Worm (Caenorhabditis elegans) whole organism, L4 larva: ENCODE measurements around the gene F09E5.8.

Experiments
- D1046.2 ChIP-seq: fragments of 200-800 bp; sonication (Bioruptor generic); IDR thresholded peaks from 2 replicates; pipeline ENCODE4 v1.3.6; 2022; ENCODE audit warnings: missing genetic modification characterization, missing compliant biosample characterization
- F44E2.7 ChIP-seq: fragments of 200-800 bp; sonication (Bioruptor generic); IDR thresholded peaks from 2 replicates; pipeline ENCODE4 v2.1.2; 2022; ENCODE audit warnings: missing genetic modification characterization, missing compliant biosample characterization
- F49E8.2 ChIP-seq: sonication (generic microtip); optimal IDR thresholded peaks from 2 replicates; lab custom pipeline; 2016; ENCODE audit warnings: missing compliant biosample characterization, mild to moderate bottlenecking, missing genetic modification characterization, borderline replicate concordance
- Y105C5A.15 ChIP-seq: fragments of 200-800 bp; sonication (Bioruptor generic); IDR thresholded peaks from 2 replicates; pipeline ENCODE4 v1.3.6; 2022; ENCODE audit warnings: missing genetic modification characterization, missing compliant biosample characterization
- Y48G9A.11 ChIP-seq: fragments of 200-800 bp; sonication (Bioruptor generic); IDR thresholded peaks from 2 replicates; pipeline ENCODE4 v1.3.6; 2022; ENCODE audit warnings: missing genetic modification reagents, missing genetic modification characterization, missing compliant biosample characterization
- Y75B8A.6 ChIP-seq: fragments of 200-800 bp; sonication (Bioruptor generic); IDR thresholded peaks from 2 replicates; pipeline ENCODE4 v1.3.6; 2022; ENCODE audit warnings: missing genetic modification reagents, missing genetic modification characterization, missing compliant biosample characterization
- ZK546.5 ChIP-seq, 2 experiments: sonication (generic microtip); optimal IDR thresholded peaks; 2 replicates each; lab custom pipeline; 2017; ENCODE audit warnings: missing biosample characterization in 2 of 2, missing genetic modification characterization in 2 of 2
- aha-1 ChIP-seq: fragments of 150-350 bp; peaks from one replicate; lab custom pipeline; 2014; ENCODE audit warnings: missing biosample characterization, missing genetic modification characterization
- aly-2 ChIP-seq: sonication (generic microtip); optimal IDR thresholded peaks from 2 replicates; lab custom pipeline; 2018; ENCODE audit warnings: missing biosample characterization, missing genetic modification characterization
- arid-1 ChIP-seq: fragments of 200-800 bp; sonication (Bioruptor generic); conservative IDR thresholded peaks from 2 replicates; pipeline ENCODE4 v1.3.6; 2022; ENCODE audit warnings: missing genetic modification reagents, missing genetic modification characterization, missing compliant biosample characterization
- attf-4 ChIP-seq: sonication (generic microtip); optimal IDR thresholded peaks from 3 replicates; lab custom pipeline; 2017; ENCODE audit warnings: missing biosample characterization, missing genetic modification characterization
- ceh-20 ChIP-seq: fragments of 200-800 bp; sonication (Bioruptor generic); IDR thresholded peaks from 2 replicates; pipeline ENCODE4 v1.3.6; 2022; ENCODE audit warnings: missing genetic modification reagents, missing genetic modification characterization, missing compliant biosample characterization
- ceh-28 ChIP-seq: fragments of 150-350 bp; optimal IDR thresholded peaks from 2 replicates; lab custom pipeline; 2014; ENCODE audit warnings: missing biosample characterization, missing genetic modification reagents, missing genetic modification characterization
- ceh-44 ChIP-seq: fragments of 200-800 bp; sonication (Bioruptor generic); IDR thresholded peaks from 2 replicates; pipeline ENCODE4 v1.3.6; 2022; ENCODE audit warnings: missing genetic modification reagents, missing genetic modification characterization, missing compliant biosample characterization
- ceh-62 ChIP-seq: sonication (generic microtip); optimal IDR thresholded peaks from 2 replicates; lab custom pipeline; 2017; ENCODE audit warnings: missing biosample characterization, missing genetic modification characterization
- ceh-82 ChIP-seq: sonication (generic microtip); optimal IDR thresholded peaks from 2 replicates; lab custom pipeline; 2017; ENCODE audit warnings: missing biosample characterization, missing genetic modification characterization
- daf-12 ChIP-seq: fragments of 150-350 bp; optimal IDR thresholded peaks from 2 replicates; lab custom pipeline; 2014; ENCODE audit warnings: missing biosample characterization, missing genetic modification reagents, missing genetic modification characterization
- daf-16 ChIP-seq, 3 experiments: sonication (generic microtip); optimal IDR thresholded peaks; 2 replicates each; lab custom pipeline; 2016 to 2017; ENCODE audit warnings: missing genetic modification characterization in 3 of 3, missing genetic modification reagents in 3 of 3, mild to moderate bottlenecking in 2 of 3, missing compliant biosample characterization in 2 of 3, missing biosample characterization in 1 of 3, moderate library complexity in 1 of 3
- daf-19 ChIP-seq: fragments of 200-800 bp; sonication (Bioruptor generic); conservative IDR thresholded peaks from 2 replicates; pipeline ENCODE4 v1.3.6; 2022; ENCODE audit warnings: missing genetic modification characterization, missing compliant biosample characterization
- dmd-6 ChIP-seq: fragments of 200-800 bp; sonication (Bioruptor generic); IDR thresholded peaks from 2 replicates; pipeline ENCODE4 v1.3.6; 2022; ENCODE audit warnings: missing genetic modification reagents, missing genetic modification characterization, missing compliant biosample characterization
- dmd-8 ChIP-seq: fragments of 200-800 bp; sonication (Bioruptor generic); IDR thresholded peaks from 2 replicates; pipeline ENCODE4 v1.3.6; 2022; ENCODE audit warnings: missing genetic modification characterization, missing compliant biosample characterization
- dpl-1 ChIP-seq: fragments of 150-350 bp; optimal IDR thresholded peaks from 2 replicates; lab custom pipeline; 2014; ENCODE audit warnings: missing biosample characterization, missing genetic modification reagents, missing genetic modification characterization
- duxl-1 ChIP-seq: sonication (generic microtip); optimal IDR thresholded peaks from 2 replicates; lab custom pipeline; 2016; ENCODE audit warnings: mild to moderate bottlenecking, missing genetic modification characterization, moderate library complexity, missing compliant biosample characterization; ENCODE audit not compliant: poor library complexity
- dve-1 ChIP-seq: sonication (generic microtip); optimal IDR thresholded peaks from 2 replicates; lab custom pipeline; 2017; ENCODE audit warnings: antibody characterized with exemption, mild to moderate bottlenecking, missing genetic modification characterization, missing compliant biosample characterization; ENCODE audit not compliant: insufficient read depth
- hlh-11 ChIP-seq: fragments of 200-800 bp; sonication (Bioruptor generic); optimal IDR thresholded peaks from 2 replicates; lab custom pipeline; 2018; ENCODE audit warnings: mild to moderate bottlenecking, missing genetic modification characterization, missing compliant biosample characterization
- jun-1 ChIP-seq: fragments of 150-350 bp; optimal IDR thresholded peaks from 2 replicates; lab custom pipeline; 2014; ENCODE audit warnings: missing biosample characterization, missing genetic modification reagents, missing genetic modification characterization
- lin-1 ChIP-seq: fragments of 200-800 bp; sonication (Bioruptor generic); IDR thresholded peaks from 2 replicates; pipeline ENCODE4 v1.3.6; 2022; ENCODE audit warnings: missing genetic modification reagents, missing genetic modification characterization, missing compliant biosample characterization
- lin-15B ChIP-seq: fragments of 150-350 bp; sonication (generic microtip); optimal IDR thresholded peaks from 3 replicates; lab custom pipeline; 2014; ENCODE audit warnings: missing biosample characterization, missing genetic modification characterization
- lsy-2 ChIP-seq, 2 experiments: fragments of 150-350 bp in 1 of 2; sonication (generic microtip) in 1 of 2; optimal IDR thresholded peaks; 2 replicates each; lab custom pipeline; 2014 to 2017; ENCODE audit warnings: missing biosample characterization in 2 of 2, missing genetic modification characterization in 2 of 2
- madf-5 ChIP-seq, 2 experiments: fragments of 200-800 bp; sonication (Bioruptor generic); IDR thresholded peaks; 2 replicates each; pipeline ENCODE4 v1.3.6; 2022; ENCODE audit warnings: missing compliant biosample characterization in 2 of 2, missing genetic modification characterization in 2 of 2
- madf-9 ChIP-seq: fragments of 200-800 bp; sonication (Bioruptor generic); conservative IDR thresholded peaks from 2 replicates; pipeline ENCODE4 v1.3.6; 2022; ENCODE audit warnings: missing genetic modification reagents, missing genetic modification characterization, missing compliant biosample characterization
- mdt-29 ChIP-seq: fragments of 200-800 bp; sonication (Bioruptor generic); IDR thresholded peaks from 2 replicates; pipeline ENCODE4 v1.3.6; 2022; ENCODE audit warnings: missing genetic modification reagents, missing genetic modification characterization, missing compliant biosample characterization
- mes-2 ChIP-seq: sonication (generic microtip); optimal IDR thresholded peaks from 2 replicates; lab custom pipeline; 2016; ENCODE audit warnings: missing genotype, mild to moderate bottlenecking, missing genetic modification characterization, missing compliant biosample characterization; ENCODE audit not compliant: poor library complexity, severe bottlenecking
- mxl-2 ChIP-seq: fragments of 200-800 bp; sonication (Bioruptor generic); conservative IDR thresholded peaks from 2 replicates; pipeline ENCODE4 v1.3.6; 2022; ENCODE audit warnings: missing genetic modification reagents, missing genetic modification characterization, missing compliant biosample characterization
- mxl-3 ChIP-seq: fragments of 200-800 bp; sonication (Bioruptor generic); optimal IDR thresholded peaks from 2 replicates; lab custom pipeline; 2018; ENCODE audit warnings: mild to moderate bottlenecking, missing genetic modification characterization, missing compliant biosample characterization
- nhr-111 ChIP-seq: fragments of 200-800 bp; sonication (Bioruptor generic); optimal IDR thresholded peaks from 2 replicates; lab custom pipeline; 2018; ENCODE audit warnings: mild to moderate bottlenecking, missing genetic modification characterization, missing compliant biosample characterization
- nhr-25 ChIP-seq: sonication (generic microtip); optimal IDR thresholded peaks from 2 replicates; lab custom pipeline; 2017; ENCODE audit warnings: missing genetic modification characterization, mild to moderate bottlenecking, missing compliant biosample characterization, antibody characterized with exemption, moderate library complexity, borderline replicate concordance; ENCODE audit not compliant: insufficient read depth
- nhr-48 ChIP-seq: sonication (generic microtip); optimal IDR thresholded peaks from 2 replicates; lab custom pipeline; 2016; ENCODE audit warnings: mild to moderate bottlenecking, missing genetic modification characterization, missing compliant biosample characterization
- nhr-6 ChIP-seq: fragments of 150-350 bp; optimal IDR thresholded peaks from 2 replicates; lab custom pipeline; 2014; ENCODE audit warnings: missing biosample characterization, missing genetic modification characterization
- nhr-76 ChIP-seq: fragments of 150-350 bp; optimal IDR thresholded peaks from 2 replicates; lab custom pipeline; 2014; ENCODE audit warnings: missing biosample characterization, missing genetic modification characterization
- nhr-77 ChIP-seq: fragments of 150-350 bp; optimal IDR thresholded peaks from 2 replicates; lab custom pipeline; 2014; ENCODE audit warnings: missing biosample characterization, missing genetic modification characterization
- pha-4 ChIP-seq, 2 experiments: fragments of 150-350 bp in 1 of 2; fragments of 200-800 bp in 1 of 2; sonication (Bioruptor generic) in 1 of 2; IDR thresholded peaks in 1 of 2; optimal IDR thresholded peaks in 1 of 2; 2 replicates each; pipeline versions ENCODE4 v1.3.6 to Lab custom; 2014 to 2022; ENCODE audit warnings: missing genetic modification characterization in 2 of 2, missing genetic modification reagents in 2 of 2, missing biosample characterization in 1 of 2, missing compliant biosample characterization in 1 of 2
- rbr-2 ChIP-seq: sonication (generic microtip); optimal IDR thresholded peaks from 2 replicates; lab custom pipeline; 2016; ENCODE audit warnings: missing genotype, missing genetic modification characterization, missing compliant biosample characterization
- saeg-2 ChIP-seq: fragments of 200-800 bp; sonication (Bioruptor generic); IDR thresholded peaks from 2 replicates; pipeline ENCODE4 v1.3.6; 2022; ENCODE audit warnings: missing genetic modification reagents, missing genetic modification characterization, missing compliant biosample characterization
- snpc-4 ChIP-seq: fragments of 150-350 bp; optimal IDR thresholded peaks from 2 replicates; lab custom pipeline; 2014; ENCODE audit warnings: missing biosample characterization, missing genetic modification characterization
- unc-130 ChIP-seq: sonication (generic microtip); optimal IDR thresholded peaks from 2 replicates; lab custom pipeline; 2016; ENCODE audit warnings: missing genetic modification reagents, missing genetic modification characterization, missing compliant biosample characterization
- unc-39 ChIP-seq: sonication (generic microtip); optimal IDR thresholded peaks from 2 replicates; lab custom pipeline; 2017; ENCODE audit warnings: missing biosample characterization, missing genetic modification characterization
- zfp-2 ChIP-seq: sonication (generic microtip); optimal IDR thresholded peaks from 2 replicates; lab custom pipeline; 2016; ENCODE audit warnings: mild to moderate bottlenecking, missing genetic modification characterization, missing compliant biosample characterization
- zfp-3 ChIP-seq: fragments of 200-800 bp; sonication (Bioruptor generic); conservative IDR thresholded peaks from 2 replicates; pipeline ENCODE4 v1.3.6; 2022; ENCODE audit warnings: missing genetic modification reagents, missing genetic modification characterization, missing compliant biosample characterization
- zip-2 ChIP-seq: fragments of 150-350 bp; optimal IDR thresholded peaks from 2 replicates; lab custom pipeline; 2014; ENCODE audit warnings: missing biosample characterization, missing genetic modification characterization
- ztf-7 ChIP-seq: fragments of 150-350 bp; optimal IDR thresholded peaks from 2 replicates; lab custom pipeline; 2014; ENCODE audit warnings: missing biosample characterization, missing genetic modification characterization

F09E5.8 gene

DNA sequence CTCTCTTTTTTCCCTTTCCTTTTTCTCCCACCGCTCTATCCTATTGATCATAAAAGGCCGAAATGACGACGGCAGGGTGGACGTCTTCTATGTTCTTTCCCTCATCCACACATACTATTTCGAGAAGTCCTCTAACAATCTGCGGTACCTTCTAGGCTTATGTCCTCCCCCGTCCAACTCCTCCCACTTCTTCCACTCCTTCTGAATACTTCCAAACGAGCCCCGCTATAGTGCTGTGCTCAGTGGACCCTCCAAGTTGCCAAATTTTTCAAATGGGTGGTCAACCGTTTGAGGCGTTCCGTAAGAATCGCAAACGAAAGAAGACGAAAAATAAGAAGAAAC lies 14.5 kb upstream of the F09E5.8 start:
- TF ChIP-seq ceh-20 (GFP tag; lab: Robert Waterston, UW) (peak; percentile 20; the same call in 1 of the 2 replicates), aly-2 (tag; lab: Kevin White, UChicago) (no peak), aha-1 (peak; percentile 99), F49E8.2 (tag; lab: Kevin White, UChicago) (no peak), nhr-6 (tag; lab: Kevin White, UChicago) (no peak), pha-4 (GFP tag; IDR thresholded peaks at IDR 0.05; lab: Robert Waterston, UW) (no peak), pha-4 (tag; optimal IDR thresholded peaks at IDR 0.05; lab: Kevin White, UChicago) (no peak), mxl-2 (GFP tag; lab: Robert Waterston, UW) (no peak), mes-2 (tag; lab: Kevin White, UChicago) (peak; percentile 27), Y48G9A.11 (no peak), daf-19 (no peak), nhr-25 (tag; lab: Kevin White, UChicago) (no peak), daf-16 (GFP tag; optimal IDR thresholded peaks at IDR 0.05; lab: Kevin White, UChicago) (no peak), daf-16 (tag; optimal IDR thresholded peaks at IDR 0.05; lab: Kevin White, UChicago) (no peak), ceh-82 (tag; lab: Kevin White, UChicago) (no peak), dmd-6 (GFP tag; lab: Robert Waterston, UW) (peak; percentile 20; the same call in 1 of the 2 replicates), lin-1 (GFP tag; lab: Robert Waterston, UW) (no peak), Y75B8A.6 (no peak), ceh-28 (tag; lab: Kevin White, UChicago) (no peak), jun-1 (tag; lab: Kevin White, UChicago) (no peak), mdt-29 (GFP tag; lab: Robert Waterston, UW) (no peak), ceh-44 (no peak), lin-15B (no peak), dmd-8 (GFP tag; lab: Robert Waterston, UW) (no peak), zfp-2 (tag; lab: Kevin White, UChicago) (no peak), unc-130 (GFP tag; lab: Kevin White, UChicago) (no peak), arid-1 (GFP tag; lab: Robert Waterston, UW) (peak; percentile 65; the same call in 1 of the 2 replicates), duxl-1 (no peak), ceh-62 (tag; lab: Kevin White, UChicago) (no peak), dve-1 (no peak), ZK546.5 (tag; optimal IDR thresholded peaks at IDR 0.05; lab: Kevin White, UChicago) (no peak), nhr-111 (no peak), nhr-76 (tag; lab: Kevin White, UChicago) (no peak), ztf-7 (tag; lab: Kevin White, UChicago) (no peak), madf-5 (GFP tag; IDR thresholded peaks at IDR 0.05; lab: Robert Waterston, UW) (no peak), rbr-2 (tag; lab: Kevin White, UChicago) (peak; percentile 60), mxl-3 (GFP tag; lab: Kevin White, UChicago) (no peak), hlh-11 (tag; lab: Kevin White, UChicago) (no peak), lsy-2 (tag; optimal IDR thresholded peaks at IDR 0.05; lab: Kevin White, UChicago) (peak in 1 of 2 experiments; percentile 63), zip-2 (no peak), zfp-3 (GFP tag; lab: Robert Waterston, UW) (no peak), Y105C5A.15 (GFP tag; lab: Robert Waterston, UW) (peak; percentile 45; the same call in 1 of the 2 replicates), madf-9 (GFP tag; lab: Robert Waterston, UW) (no peak), F44E2.7 (GFP tag; lab: Robert Waterston, UW) (no peak), unc-39 (tag; lab: Kevin White, UChicago) (no peak), attf-4 (tag; lab: Kevin White, UChicago) (no peak), saeg-2 (GFP tag; lab: Robert Waterston, UW) (no peak), dpl-1 (GFP tag; lab: Kevin White, UChicago) (no peak), nhr-48 (tag; lab: Kevin White, UChicago) (no peak), daf-12 (tag; lab: Kevin White, UChicago) (no peak), snpc-4 (tag; lab: Kevin White, UChicago) (no peak), nhr-77 (tag; lab: Kevin White, UChicago) (no peak), D1046.2 (GFP tag; lab: Robert Waterston, UW) (no peak)
